Fruit fly (Drosophila melanogaster) whole organism, embryonic: ENCODE results near the gene mRpL24.

ENCODE experiments used
- ATbp ChIP-seq: fragments of 200-800 bp; sonication (Bioruptor generic); optimal IDR thresholded peaks from 2 replicates; lab custom pipeline; 2017; ENCODE audit warnings: missing biosample characterization, mild to moderate bottlenecking, missing genetic modification characterization, missing genetic modification reagents
- Bdp1 ChIP-seq: fragments of 200-800 bp; sonication (Bioruptor generic); optimal IDR thresholded peaks from 3 replicates; lab custom pipeline; 2016; ENCODE audit warnings: missing biosample characterization, missing genetic modification characterization
- CG10147 ChIP-seq: fragments of 200-800 bp; sonication (Bioruptor generic); optimal IDR thresholded peaks from 2 replicates; lab custom pipeline; 2019; ENCODE audit warnings: missing biosample characterization, mild to moderate bottlenecking, missing genetic modification characterization, moderate library complexity
- CG10209 ChIP-seq: fragments of 200-800 bp; sonication (Bioruptor generic); optimal IDR thresholded peaks from 3 replicates; lab custom pipeline; 2017; ENCODE audit warnings: missing biosample characterization, mild to moderate bottlenecking, missing genetic modification characterization, missing genetic modification reagents
- CG10366 ChIP-seq: fragments of 200-800 bp; sonication (Bioruptor generic); IDR thresholded peaks from 2 replicates; pipeline ENCODE4 v1.3.6; 2022; ENCODE audit warnings: missing biosample characterization, missing genetic modification characterization
- CG11398 ChIP-seq: fragments of 200-800 bp; sonication (Bioruptor generic); optimal IDR thresholded peaks from 2 replicates; lab custom pipeline; 2016; ENCODE audit warnings: missing biosample characterization, missing genetic modification characterization
- CG12659 ChIP-seq: fragments of 200-800 bp; sonication (Bioruptor generic); optimal IDR thresholded peaks from 3 replicates; lab custom pipeline; 2017; ENCODE audit warnings: mild to moderate bottlenecking, missing biosample characterization, missing genetic modification reagents, missing genetic modification characterization
- CG13296 ChIP-seq: fragments of 200-800 bp; sonication (Bioruptor generic); optimal IDR thresholded peaks from 3 replicates; lab custom pipeline; 2018; ENCODE audit warnings: missing biosample characterization, mild to moderate bottlenecking, missing genetic modification characterization
- CG13775 ChIP-seq: fragments of 200-800 bp; sonication (Bioruptor generic); optimal IDR thresholded peaks from 3 replicates; lab custom pipeline; 2017; ENCODE audit warnings: missing biosample characterization, mild to moderate bottlenecking, missing genetic modification characterization
- CG15073 ChIP-seq: fragments of 200-800 bp; sonication (Bioruptor generic); optimal IDR thresholded peaks from 2 replicates; lab custom pipeline; 2016; ENCODE audit warnings: missing biosample characterization, missing genetic modification characterization
- CG18011 ChIP-seq: fragments of 200-800 bp; sonication (Bioruptor generic); optimal IDR thresholded peaks from 2 replicates; lab custom pipeline; 2017; ENCODE audit warnings: missing biosample characterization, missing genetic modification characterization, mild to moderate bottlenecking, moderate library complexity, missing genotype
- CG2120 ChIP-seq: fragments of 200-800 bp; sonication (Bioruptor generic); optimal IDR thresholded peaks from 3 replicates; lab custom pipeline; 2016; ENCODE audit warnings: missing biosample characterization, missing genetic modification characterization
- CG34422 ChIP-seq: fragments of 200-800 bp; sonication (Bioruptor generic); IDR thresholded peaks from 3 replicates; pipeline ENCODE4 v1.3.6; 2022; ENCODE audit warnings: missing biosample characterization, missing genetic modification characterization
- CG4730 ChIP-seq: fragments of 200-800 bp; sonication (Bioruptor generic); IDR thresholded peaks from 2 replicates; pipeline ENCODE4 v1.3.6; 2022; ENCODE audit warnings: missing biosample characterization, missing genetic modification characterization
- CG5180 ChIP-seq: fragments of 200-800 bp; sonication (Bioruptor generic); optimal IDR thresholded peaks from 3 replicates; lab custom pipeline; 2017; ENCODE audit warnings: missing biosample characterization, missing genetic modification characterization, mild to moderate bottlenecking, moderate library complexity, missing genetic modification reagents
- CG6689 ChIP-seq: fragments of 200-800 bp; sonication (Bioruptor generic); IDR thresholded peaks from 2 replicates; pipeline ENCODE4 v1.3.6; 2022; ENCODE audit warnings: missing biosample characterization, missing genetic modification characterization
- CG6765 ChIP-seq: fragments of 200-800 bp; sonication (Bioruptor generic); optimal IDR thresholded peaks from 3 replicates; lab custom pipeline; 2017; ENCODE audit warnings: missing biosample characterization, mild to moderate bottlenecking, missing genetic modification characterization
- CG6854 ChIP-seq: fragments of 200-800 bp; sonication (Bioruptor generic); optimal IDR thresholded peaks from 3 replicates; lab custom pipeline; 2017; ENCODE audit warnings: missing biosample characterization, mild to moderate bottlenecking, missing genetic modification characterization
- CG9437 ChIP-seq: fragments of 200-800 bp; sonication (Bioruptor generic); optimal IDR thresholded peaks from 2 replicates; lab custom pipeline; 2018; ENCODE audit warnings: missing biosample characterization, mild to moderate bottlenecking, missing genetic modification characterization
- CG9727 ChIP-seq: fragments of 200-800 bp; sonication (Bioruptor generic); optimal IDR thresholded peaks from 3 replicates; lab custom pipeline; 2017; ENCODE audit warnings: missing biosample characterization, mild to moderate bottlenecking, missing genetic modification characterization
- Dek ChIP-seq: fragments of 200-800 bp; sonication (Bioruptor generic); optimal IDR thresholded peaks from 3 replicates; lab custom pipeline; 2019; ENCODE audit warnings: missing biosample characterization, mild to moderate bottlenecking, missing genetic modification characterization, moderate library complexity
- Drgx ChIP-seq: fragments of 200-800 bp; sonication (Bioruptor generic); IDR thresholded peaks from 2 replicates; pipeline ENCODE4 v1.3.6; 2022; ENCODE audit warnings: missing biosample characterization, missing genetic modification characterization
- E2f1 ChIP-seq: fragments of 200-800 bp; sonication (Bioruptor generic); IDR thresholded peaks from 2 replicates; pipeline ENCODE4 v1.3.6; 2022; ENCODE audit warnings: missing biosample characterization, missing genetic modification characterization
- Hand ChIP-seq: fragments of 200-800 bp; sonication (Bioruptor generic); optimal IDR thresholded peaks from 2 replicates; lab custom pipeline; 2017; ENCODE audit warnings: mild to moderate bottlenecking, missing biosample characterization, missing genetic modification reagents, missing genetic modification characterization
- Hmr ChIP-seq: fragments of 200-800 bp; sonication (Bioruptor generic); optimal IDR thresholded peaks from 3 replicates; lab custom pipeline; 2017; ENCODE audit warnings: mild to moderate bottlenecking, missing biosample characterization, missing genetic modification reagents, missing genetic modification characterization
- Hr51 ChIP-seq, 2 experiments: fragments of 200-800 bp; sonication (Bioruptor generic); optimal IDR thresholded peaks; 2 replicates in 1 of 2; 3 replicates in 1 of 2; lab custom pipeline; 2016 to 2018; ENCODE audit warnings: missing biosample characterization in 2 of 2, missing genetic modification characterization in 2 of 2, mild to moderate bottlenecking in 1 of 2, moderate library complexity in 1 of 2
- Hr78 ChIP-seq, 2 experiments: fragments of 200-800 bp in 1 of 2; fragments of >200 bp in 1 of 2; sonication (Bioruptor generic) in 1 of 2; optimal IDR thresholded peaks; 2 replicates each; lab custom pipeline; 2017 to 2019; ENCODE audit warnings: missing biosample characterization in 2 of 2, missing genetic modification characterization in 2 of 2, mild to moderate bottlenecking in 1 of 2, moderate library complexity in 1 of 2
- MTF-1 ChIP-seq: fragments of 200-800 bp; sonication (Bioruptor generic); optimal IDR thresholded peaks from 2 replicates; lab custom pipeline; 2018; ENCODE audit warnings: missing biosample characterization, mild to moderate bottlenecking, missing genetic modification characterization, borderline replicate concordance
- PHDP ChIP-seq: fragments of 200-800 bp; sonication (Bioruptor generic); optimal IDR thresholded peaks from 3 replicates; lab custom pipeline; 2018; ENCODE audit warnings: missing biosample characterization, mild to moderate bottlenecking, missing genetic modification characterization, moderate library complexity
- Pdp1 ChIP-seq, 2 experiments: fragments of 200-800 bp; sonication (Bioruptor generic); optimal IDR thresholded peaks; 3 replicates each; lab custom pipeline; 2016; ENCODE audit warnings: missing biosample characterization in 2 of 2, missing genetic modification characterization in 2 of 2, mild to moderate bottlenecking in 1 of 2, moderate library complexity in 1 of 2
- Ptx1 ChIP-seq: fragments of 200-800 bp; sonication (Bioruptor generic); IDR thresholded peaks from 2 replicates; pipeline ENCODE4 v1.3.6; 2022; ENCODE audit warnings: missing biosample characterization, missing genetic modification characterization
- Ssrp ChIP-seq: fragments of 200-800 bp; sonication (Bioruptor generic); optimal IDR thresholded peaks from 2 replicates; lab custom pipeline; 2018; ENCODE audit warnings: missing biosample characterization, mild to moderate bottlenecking, missing genetic modification characterization, moderate library complexity
- ac ChIP-seq: fragments of 200-800 bp; sonication (Bioruptor generic); optimal IDR thresholded peaks from 3 replicates; lab custom pipeline; 2017; ENCODE audit warnings: missing biosample characterization, mild to moderate bottlenecking, missing genetic modification characterization
- fd96Cb ChIP-seq: fragments of 200-800 bp; sonication (Bioruptor generic); optimal IDR thresholded peaks from 2 replicates; lab custom pipeline; 2018; ENCODE audit warnings: missing biosample characterization, mild to moderate bottlenecking, missing genetic modification characterization, moderate library complexity
- ftz-f1 ChIP-seq: fragments of 200-800 bp; sonication (Bioruptor generic); optimal IDR thresholded peaks from 2 replicates; lab custom pipeline; 2016; ENCODE audit warnings: missing biosample characterization, missing genetic modification characterization
- gfzf ChIP-seq: fragments of 200-800 bp; sonication (Bioruptor generic); optimal IDR thresholded peaks from 2 replicates; lab custom pipeline; 2016; ENCODE audit warnings: missing biosample characterization, mild to moderate bottlenecking, missing genetic modification characterization, moderate library complexity
- grn ChIP-seq: fragments of 200-800 bp; sonication (Bioruptor generic); optimal IDR thresholded peaks from 3 replicates; lab custom pipeline; 2017; ENCODE audit warnings: missing biosample characterization, missing genetic modification characterization
- her ChIP-seq: fragments of 200-800 bp; sonication (Bioruptor generic); optimal IDR thresholded peaks from 2 replicates; lab custom pipeline; 2016; ENCODE audit warnings: missing biosample characterization, missing genetic modification characterization
- lab ChIP-seq: fragments of 200-800 bp; sonication (Bioruptor generic); optimal IDR thresholded peaks from 3 replicates; lab custom pipeline; 2017; ENCODE audit warnings: missing biosample characterization, missing genetic modification characterization, mild to moderate bottlenecking, moderate library complexity, missing genetic modification reagents
- lmd ChIP-seq: fragments of 200-800 bp; sonication (Bioruptor generic); IDR thresholded peaks from 2 replicates; pipeline ENCODE4 v1.3.6; 2022; ENCODE audit warnings: missing biosample characterization, missing genetic modification characterization
- nerfin-1 ChIP-seq: fragments of 200-800 bp; sonication (Bioruptor generic); optimal IDR thresholded peaks from 3 replicates; lab custom pipeline; 2019; ENCODE audit warnings: missing biosample characterization, mild to moderate bottlenecking, missing genetic modification characterization, moderate library complexity
- odd ChIP-seq: fragments of 200-800 bp; sonication (Bioruptor generic); optimal IDR thresholded peaks from 2 replicates; lab custom pipeline; 2017; ENCODE audit warnings: missing biosample characterization, mild to moderate bottlenecking, missing genetic modification characterization
- peb ChIP-seq: fragments of 200-800 bp; sonication (Bioruptor generic); IDR thresholded peaks from 2 replicates; pipeline ENCODE4 v1.3.6; 2022; ENCODE audit warnings: missing biosample characterization, missing genetic modification characterization
- phol ChIP-seq: fragments of 200-800 bp; sonication (Bioruptor generic); optimal IDR thresholded peaks from 3 replicates; lab custom pipeline; 2018; ENCODE audit warnings: missing biosample characterization, mild to moderate bottlenecking, missing genetic modification characterization, moderate library complexity
- salm ChIP-seq: fragments of 200-800 bp; sonication (Bioruptor generic); optimal IDR thresholded peaks from 2 replicates; lab custom pipeline; 2018; ENCODE audit warnings: missing biosample characterization, mild to moderate bottlenecking, missing genetic modification characterization
- tap ChIP-seq: fragments of 200-800 bp; optimal IDR thresholded peaks from 3 replicates; lab custom pipeline; 2019; ENCODE audit warnings: missing biosample characterization, mild to moderate bottlenecking, missing genetic modification characterization, moderate library complexity
- tio ChIP-seq: fragments of 200-800 bp; sonication (Bioruptor generic); optimal IDR thresholded peaks from 2 replicates; lab custom pipeline; 2017; ENCODE audit warnings: missing biosample characterization, missing genetic modification characterization, inconsistent platforms
- ttk ChIP-seq: fragments of 200-800 bp; sonication (Bioruptor generic); IDR thresholded peaks from 2 replicates; pipeline ENCODE4 v2.1.2; 2022; ENCODE audit warnings: missing biosample characterization, missing genetic modification characterization

Gene mRpL24

dm6 chr2L:4906546-4907250, 38.5 kb downstream of the mRpL24 start, which contains the start of gene snsl (continued):
- TF ChIP-seq CG18011 (GFP tag; lab: Kevin White, UChicago) (no peak), lmd (GFP tag; lab: Robert Waterston, UW) (peak; percentile 37; the same call in 1 of the 2 replicates), CG15073 (GFP tag; lab: Kevin White, UChicago) (no peak), ttk (GFP tag; lab: Robert Waterston, UW) (0 out of 2 replicates have a peak, but pooled peaks have one; percentile 32), CG10147 (GFP tag; lab: Kevin White, UChicago) (peak; percentile 53), phol (tag; lab: Kevin White, UChicago) (peak; percentile 78), PHDP (tag; lab: Kevin White, UChicago) (peak; percentile 55), tio (GFP tag; lab: Kevin White, UChicago) (peak; percentile 5), peb (no peak), nerfin-1 (peak; percentile 77), CG13296 (GFP tag; lab: Kevin White, UChicago) (peak; percentile 78), CG6854 (GFP tag; lab: Kevin White, UChicago) (peak; percentile 10), Bdp1 (no peak), CG5180 (GFP tag; lab: Kevin White, UChicago) (peak; percentile 49), tap (tag; lab: Kevin White, UChicago) (peak; percentile 64), CG10366 (GFP tag; lab: Robert Waterston, UW) (peak; percentile 18; the same call in 1 of the 2 replicates), CG34422 (peak; percentile 31; the same call in 1 of the 3 replicates), CG11398 (no peak), odd (GFP tag; lab: Kevin White, UChicago) (peak; percentile 66), Dek (peak; percentile 52), E2f1 (peak; percentile 53; the same call in 1 of the 2 replicates), CG6689 (GFP tag; lab: Robert Waterston, UW) (peak; percentile 53), salm (tag; lab: Kevin White, UChicago) (peak; percentile 55), fd96Cb (tag; lab: Kevin White, UChicago) (peak; percentile 54), Hand (GFP tag; lab: Kevin White, UChicago) (no peak), CG13775 (GFP tag; lab: Kevin White, UChicago) (peak; percentile 35), CG4730 (GFP tag; lab: Robert Waterston, UW) (no peak), ftz-f1 (GFP tag; lab: Kevin White, UChicago) (no peak), Hmr (GFP tag; lab: Kevin White, UChicago) (peak; percentile 61), Drgx (GFP tag; lab: Robert Waterston, UW) (peak; percentile 63), ac (GFP tag; lab: Kevin White, UChicago) (no peak), CG9727 (GFP tag; lab: Kevin White, UChicago) (peak; percentile 71), grn (GFP tag; lab: Kevin White, UChicago) (no peak), CG6765 (GFP tag; lab: Kevin White, UChicago) (peak; percentile 3), gfzf (no peak), Pdp1 (GFP tag; optimal IDR thresholded peaks at IDR 0.05; lab: Kevin White, UChicago) (peak; percentile 9 to 12), CG12659 (GFP tag; lab: Kevin White, UChicago) (peak; percentile 77), CG2120 (GFP tag; lab: Kevin White, UChicago) (peak; percentile 7), CG9437 (GFP tag; lab: Kevin White, UChicago) (peak; percentile 84), MTF-1 (GFP tag; lab: Kevin White, UChicago) (no peak), her (GFP tag; lab: Kevin White, UChicago) (no peak), CG10209 (GFP tag; lab: Kevin White, UChicago) (peak; percentile 43), lab (GFP tag; lab: Kevin White, UChicago) (peak; percentile 56), Ptx1 (GFP tag; lab: Robert Waterston, UW) (peak; percentile 63), Hr51 (GFP tag; optimal IDR thresholded peaks at IDR 0.05; lab: Kevin White, UChicago) (peak in 1 of 2 experiments; percentile 92), ATbp (GFP tag; lab: Kevin White, UChicago) (peak; percentile 36), Ssrp (tag; lab: Kevin White, UChicago) (peak; percentile 62), Hr78 (GFP tag; optimal IDR thresholded peaks at IDR 0.05; lab: Kevin White, UChicago) (peak in 1 of 2 experiments; percentile 58)
